Worm (Caenorhabditis elegans): ENCODE data around the gene ttr-29.

- no peak for TF ChIP-seq T22C8.4 (GFP tag; IDR thresholded peaks at IDR 0.05)
- TF ChIP-seq ztf-29 (GFP tag; IDR thresholded peaks at IDR 0.05) = no peak
- TF ChIP-seq tab-1 (GFP tag; IDR thresholded peaks at IDR 0.05) = no peak
- TF ChIP-seq med-1 (GFP tag; optimal IDR thresholded peaks at IDR 0.05; ENCODE audit: insufficient read depth) = no peak
- TF ChIP-seq flt-1 (GFP tag; IDR thresholded peaks at IDR 0.05) = no peak
- no peak for TF ChIP-seq ref-1 (GFP tag; conservative IDR thresholded peaks at IDR 0.05)
- no peak for TF ChIP-seq ztf-23 (GFP tag; IDR thresholded peaks at IDR 0.05)
Observed at ce11 chrV:12871753-12872152, 34.9 kb downstream of the ttr-29 start, which contains the start of gene bus-19.

All from whole organism, midembryonic.